Worm (Caenorhabditis elegans): ENCODE measurements around the gene C25E10.16.

Gene C25E10.16

ce11 chrV:9041030-9041429, 18.3 kb downstream of the C25E10.16 start, which contains the start of gene cyp-33B1:
Gene cyp-33B1 (plus strand): TSS chrV:9041330.
- TF ChIP-seq ztf-28 (GFP tag; IDR thresholded peaks at IDR 0.05) (no peak), snpc-3.4 (tag; optimal IDR thresholded peaks at IDR 0.05) (no peak), madf-3 (GFP tag; IDR thresholded peaks at IDR 0.05) (no peak), dox-1 (GFP tag; IDR thresholded peaks at IDR 0.05) (no peak), rcor-1 (GFP tag; IDR thresholded peaks at IDR 0.05) (no peak), akir-1 (GFP tag; optimal IDR thresholded peaks at IDR 0.05) (no peak), B0336.3 (GFP tag; IDR thresholded peaks at IDR 0.05) (no peak), Y95B8A.8 (GFP tag; IDR thresholded peaks at IDR 0.05) (no peak), lsy-27 (tag; optimal IDR thresholded peaks at IDR 0.05; ENCODE audit: borderline replicate concordance, insufficient read depth) (no peak), zim-3 (tag; optimal IDR thresholded peaks at IDR 0.05) (no peak), ccch-3 (GFP tag; optimal IDR thresholded peaks at IDR 0.05) (no peak), let-607 (tag; optimal IDR thresholded peaks at IDR 0.05) (no peak), hlh-12 (tag; optimal IDR thresholded peaks at IDR 0.05) (no peak), lir-1 (GFP tag; conservative IDR thresholded peaks at IDR 0.05) (no peak), mes-4 (tag; optimal IDR thresholded peaks at IDR 0.05) (no peak)

ce11 chrV:9035685-9036084, 23.7 kb downstream of the C25E10.16 start, which contains the start of gene srsx-34:
Gene srsx-34 (plus strand): TSS chrV:9035985.
- TF ChIP-seq ztf-22 (GFP tag; optimal IDR thresholded peaks at IDR 0.05), result no peak
- TF ChIP-seq F55B11.4 (tag; optimal IDR thresholded peaks at IDR 0.05; ENCODE audit: borderline replicate concordance, insufficient read depth), result no peak
- TF ChIP-seq gei-17 (GFP tag; optimal IDR thresholded peaks at IDR 0.05), result no peak
- no peak for TF ChIP-seq ztf-6 (GFP tag; IDR thresholded peaks at IDR 0.05)

ce11 chrV:9033267-9033666, 26.1 kb downstream of the C25E10.16 start, which contains the start of gene C25E10.4:
Gene C25E10.4 (plus strand): TSS chrV:9033567.
- TF ChIP-seq ceh-79 (tag; optimal IDR thresholded peaks at IDR 0.05) (no peak), gei-17 (GFP tag; optimal IDR thresholded peaks at IDR 0.05) (no peak), lag-1 (GFP tag; IDR thresholded peaks at IDR 0.05) (no peak), bed-2 (GFP tag; IDR thresholded peaks at IDR 0.05) (no peak), B0336.3 (GFP tag; IDR thresholded peaks at IDR 0.05) (no peak), Y95B8A.8 (GFP tag; IDR thresholded peaks at IDR 0.05) (no peak), ztf-25 (GFP tag; IDR thresholded peaks at IDR 0.05) (no peak), lin-40 (tag; optimal IDR thresholded peaks at IDR 0.05) (no peak), F52B5.7 (tag; optimal IDR thresholded peaks at IDR 0.05) (no peak), akir-1 (GFP tag; optimal IDR thresholded peaks at IDR 0.05) (no peak), ceh-58 (GFP tag; IDR thresholded peaks at IDR 0.05) (no peak)

ce11 chrV:9030248-9030647, 29.1 kb downstream of the C25E10.16 start, which contains the start of gene C25E10.5:
Gene C25E10.5 (plus strand): TSS chrV:9030548.
- no peak for TF ChIP-seq ztf-6 (GFP tag; IDR thresholded peaks at IDR 0.05)

ce11 chrV:9024713-9025112, 34.7 kb downstream of the C25E10.16 start, which contains the start of gene bus-1:
Gene bus-1 (minus strand): TSS chrV:9024813.
- TF ChIP-seq ztf-26 (tag; optimal IDR thresholded peaks at IDR 0.05) (no peak), atf-7 (tag; optimal IDR thresholded peaks at IDR 0.05) (no peak), F49E8.2 (tag; optimal IDR thresholded peaks at IDR 0.05; ENCODE audit: insufficient read depth) (no peak), ceh-91 (GFP tag; IDR thresholded peaks at IDR 0.05) (no peak), die-1 (tag; optimal IDR thresholded peaks at IDR 0.05) (no peak), ZK185.1 (tag; optimal IDR thresholded peaks at IDR 0.05; ENCODE audit: poor library complexity, severe bottlenecking) (no peak)

All from whole organism, young adult.